Fruit fly (Drosophila melanogaster) whole organism, wandering third instar larva: ENCODE data around the gene trol.
A peak's percentile ranks its signal among the peaks of the same experiment; 100 is the strongest.

Experiments used
- CG9705 ChIP-seq: fragments of 200-800 bp; sonication (Bioruptor generic); optimal IDR thresholded peaks from 2 replicates; lab custom pipeline; 2018; ENCODE audit warnings: missing biosample characterization, mild to moderate bottlenecking, missing genetic modification characterization
- Dfd ChIP-seq: fragments of >200 bp; optimal IDR thresholded peaks from 2 replicates; lab custom pipeline; 2017; ENCODE audit warnings: missing biosample characterization, missing genetic modification characterization
- Dif ChIP-seq: fragments of 200-275, 200-300 bp; sonication (Bioruptor generic); optimal IDR thresholded peaks from 2 replicates; lab custom pipeline; 2018; ENCODE audit warnings: missing biosample characterization, missing genetic modification characterization; ENCODE audit not compliant: partially characterized antibody
- GATAd ChIP-seq: sonication (Bioruptor generic); optimal IDR thresholded peaks from 2 replicates; lab custom pipeline; 2016; ENCODE audit warnings: missing biosample characterization, missing genetic modification characterization
- HLH106 ChIP-seq: fragments of 200-800 bp; optimal IDR thresholded peaks from 3 replicates; lab custom pipeline; 2019; ENCODE audit warnings: missing biosample characterization, mild to moderate bottlenecking, missing genetic modification characterization, moderate library complexity
- Hr78 ChIP-seq: fragments of >200 bp; optimal IDR thresholded peaks from 2 replicates; lab custom pipeline; 2017; ENCODE audit warnings: missing biosample characterization, missing genetic modification characterization
- Mio ChIP-seq: sonication (Bioruptor generic); optimal IDR thresholded peaks from 2 replicates; lab custom pipeline; 2016; ENCODE audit warnings: missing biosample characterization, missing genetic modification characterization
- Myc ChIP-seq: fragments of >200 bp; optimal IDR thresholded peaks from 2 replicates; lab custom pipeline; 2017
- OdsH ChIP-seq: fragments of 200-800 bp; sonication (Bioruptor generic); optimal IDR thresholded peaks from 2 replicates; lab custom pipeline; 2016; ENCODE audit warnings: missing biosample characterization, mild to moderate bottlenecking, missing genetic modification characterization
- Rel ChIP-seq, 2 experiments: fragments of 200-800 bp; sonication (Bioruptor generic) in 1 of 2; optimal IDR thresholded peaks; 2 replicates in 1 of 2; 3 replicates in 1 of 2; lab custom pipeline; 2016 to 2019; ENCODE audit warnings: mild to moderate bottlenecking in 2 of 2, missing biosample characterization in 2 of 2, missing genetic modification characterization in 2 of 2, moderate library complexity in 1 of 2
- Sp1 ChIP-seq: fragments of 200-800 bp; sonication (Bioruptor generic); optimal IDR thresholded peaks from 3 replicates; lab custom pipeline; 2019; ENCODE audit warnings: missing biosample characterization, mild to moderate bottlenecking, missing genetic modification characterization, moderate library complexity
- Vsx2 ChIP-seq: fragments of 200-300, 225-300 bp; sonication (Bioruptor generic); optimal IDR thresholded peaks from 2 replicates; lab custom pipeline; 2018; ENCODE audit warnings: missing biosample characterization, missing genetic modification characterization; ENCODE audit not compliant: partially characterized antibody
- brk ChIP-seq: fragments of 200-800 bp; sonication (Bioruptor generic); optimal IDR thresholded peaks from 2 replicates; lab custom pipeline; 2016; ENCODE audit warnings: missing biosample characterization, mild to moderate bottlenecking, missing genetic modification characterization
- dl ChIP-seq, 2 experiments: fragments of 175-275, 200-275 bp in 1 of 2; fragments of 200-275 bp in 1 of 2; sonication (Bioruptor generic); optimal IDR thresholded peaks; lab custom pipeline; 2018; ENCODE audit warnings: mild to moderate bottlenecking in 2 of 2, missing biosample characterization in 2 of 2, missing genetic modification characterization in 2 of 2, moderate library complexity in 2 of 2; ENCODE audit not compliant: partially characterized antibody in 2 of 2, insufficient read depth in 1 of 2
- dsf ChIP-seq: sonication (Bioruptor generic); optimal IDR thresholded peaks from 2 replicates; lab custom pipeline; 2016; ENCODE audit warnings: missing biosample characterization, missing genetic modification characterization, borderline replicate concordance
- ey ChIP-seq: fragments of 200-800 bp; sonication (Bioruptor generic); optimal IDR thresholded peaks from 2 replicates; lab custom pipeline; 2016; ENCODE audit warnings: missing biosample characterization, missing genetic modification characterization
- foxo ChIP-seq, 2 experiments: fragments of 200-800 bp; sonication (Bioruptor generic); optimal IDR thresholded peaks; 2 replicates in 1 of 2; 3 replicates in 1 of 2; lab custom pipeline; 2016 to 2017; ENCODE audit warnings: missing biosample characterization in 2 of 2, missing genetic modification characterization in 2 of 2
- fru ChIP-seq: fragments of 200-800 bp; sonication (Bioruptor generic); optimal IDR thresholded peaks from 3 replicates; lab custom pipeline; 2016; ENCODE audit warnings: missing biosample characterization, mild to moderate bottlenecking, missing genetic modification characterization
- h ChIP-seq: fragments of 200-800 bp; sonication (Bioruptor generic); optimal IDR thresholded peaks from 3 replicates; lab custom pipeline; 2016; ENCODE audit warnings: missing biosample characterization, mild to moderate bottlenecking, missing genetic modification characterization
- jim ChIP-seq: fragments of 175-275, 200-325 bp; sonication (Bioruptor generic); optimal IDR thresholded peaks from 2 replicates; lab custom pipeline; 2016; ENCODE audit warnings: missing biosample characterization, mild to moderate bottlenecking, missing genetic modification characterization
- lola ChIP-seq: fragments of >200 bp; optimal IDR thresholded peaks from 2 replicates; lab custom pipeline; 2017; ENCODE audit warnings: missing biosample characterization, missing genetic modification characterization
- pan ChIP-seq: fragments of >200 bp; optimal IDR thresholded peaks from 2 replicates; lab custom pipeline; 2017
- rgr ChIP-seq: fragments of 200-800 bp; sonication (Bioruptor generic); optimal IDR thresholded peaks from 3 replicates; lab custom pipeline; 2016; ENCODE audit warnings: missing biosample characterization, mild to moderate bottlenecking, missing genetic modification characterization
- sv ChIP-seq: fragments of 200-800 bp; sonication (Bioruptor generic); optimal IDR thresholded peaks from 3 replicates; lab custom pipeline; 2016; ENCODE audit warnings: missing biosample characterization, missing genetic modification characterization
- tai ChIP-seq: sonication (Bioruptor generic); optimal IDR thresholded peaks from 2 replicates; lab custom pipeline; 2016; ENCODE audit warnings: missing biosample characterization, missing genetic modification characterization
- usp ChIP-seq: fragments of >200 bp; optimal IDR thresholded peaks from 2 replicates; lab custom pipeline; 2017; ENCODE audit warnings: missing biosample characterization, missing genetic modification characterization
- woc ChIP-seq: sonication (Bioruptor generic); optimal IDR thresholded peaks from 2 replicates; lab custom pipeline; 2016; ENCODE audit warnings: missing biosample characterization, mild to moderate bottlenecking, missing genetic modification characterization

trol gene

DNA sequence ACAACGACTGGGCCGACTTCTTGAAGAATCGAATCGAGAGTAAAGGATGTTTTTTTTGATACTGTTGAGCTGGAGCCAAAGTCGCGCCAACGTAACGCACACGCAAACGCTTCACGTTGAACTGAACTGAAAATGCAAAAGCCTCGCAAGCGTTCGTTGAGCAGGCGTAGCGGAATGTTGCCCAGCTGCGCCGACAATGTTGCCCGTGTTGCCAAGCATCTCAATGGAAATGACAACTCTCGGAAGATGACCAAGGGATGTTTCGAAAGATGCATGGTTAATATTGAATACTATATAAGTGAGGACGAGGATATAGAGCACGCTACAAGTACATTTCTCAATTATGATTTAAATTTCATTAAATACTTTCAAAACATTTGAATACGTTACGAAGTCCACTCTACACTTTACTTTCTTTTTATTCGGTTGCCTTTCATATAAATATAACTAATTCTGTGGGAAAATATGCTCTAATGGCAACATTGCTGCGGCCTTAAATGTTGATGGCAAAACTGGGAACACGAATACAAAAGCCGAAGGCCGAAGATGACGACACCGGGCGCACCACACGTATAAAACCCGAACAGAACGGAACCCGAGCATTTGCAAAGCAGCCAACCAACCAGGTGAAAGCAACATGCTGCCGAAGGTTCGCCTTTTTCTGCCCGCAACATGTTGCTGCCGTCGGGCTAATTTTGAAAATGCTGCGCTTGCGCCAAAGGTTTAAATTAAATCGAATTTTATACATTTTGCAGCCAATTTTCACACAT lies 27.5 kb downstream of the trol start:
- TF ChIP-seq tai (GFP tag; lab: Kevin White, UChicago), result no peak
- TF ChIP-seq dl (GFP tag; optimal IDR thresholded peaks at IDR 0.05; lab: Kevin White, UChicago; ENCODE audit: insufficient read depth in 1 of 2, partially characterized antibody in 2 of 2), result no peak
- TF ChIP-seq Myc (lab: Kevin White, UChicago), result no peak
- no peak for TF ChIP-seq jim (GFP tag; lab: Kevin White, UChicago)
- TF ChIP-seq h (GFP tag; lab: Kevin White, UChicago), result no peak
- TF ChIP-seq rgr (GFP tag; lab: Kevin White, UChicago), result no peak
- no peak for TF ChIP-seq lola (GFP tag; lab: Kevin White, UChicago)
- TF ChIP-seq Sp1 (GFP tag; lab: Kevin White, UChicago), result no peak
- TF ChIP-seq fru (GFP tag; lab: Kevin White, UChicago), result no peak

DNA sequence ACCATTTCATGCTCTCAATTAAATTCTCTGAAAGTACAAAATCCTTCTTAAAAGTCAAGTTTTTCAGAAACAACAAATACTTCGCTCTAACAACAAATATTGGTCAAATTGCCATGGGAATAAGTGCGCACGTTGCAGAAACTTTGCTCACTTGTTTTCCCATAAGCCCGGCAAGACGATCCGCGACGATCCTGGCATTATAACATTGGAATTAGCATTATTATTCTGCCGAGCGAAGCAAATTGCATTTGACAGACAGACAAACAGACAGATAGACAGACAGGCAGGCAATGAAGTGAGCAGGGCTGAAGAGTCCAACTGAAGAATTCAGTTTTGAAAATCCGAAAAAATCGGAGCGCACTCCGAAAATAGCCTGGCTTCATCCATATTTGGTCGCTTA lies 29.0 kb downstream of the trol start:
- TF ChIP-seq fru (GFP tag; lab: Kevin White, UChicago), result no peak
- TF ChIP-seq brk (GFP tag; lab: Kevin White, UChicago), result no peak
- TF ChIP-seq Rel (GFP tag; optimal IDR thresholded peaks at IDR 0.05; lab: Kevin White, UChicago), result no peak
- no peak for TF ChIP-seq Rel (tag; optimal IDR thresholded peaks at IDR 0.05; lab: Kevin White, UChicago)
- no peak for TF ChIP-seq sv (GFP tag; lab: Kevin White, UChicago)
- TF ChIP-seq dl (GFP tag; optimal IDR thresholded peaks at IDR 0.05; lab: Kevin White, UChicago; ENCODE audit: insufficient read depth in 1 of 2, partially characterized antibody in 2 of 2), result no peak
- no peak for TF ChIP-seq ey
- no peak for TF ChIP-seq usp (GFP tag; lab: Kevin White, UChicago)
- TF ChIP-seq dsf (GFP tag; lab: Kevin White, UChicago), result no peak
- no peak for TF ChIP-seq Mio (GFP tag; lab: Kevin White, UChicago)
- TF ChIP-seq lola (GFP tag; lab: Kevin White, UChicago), result no peak
- TF ChIP-seq rgr (GFP tag; lab: Kevin White, UChicago), result no peak
- no peak for TF ChIP-seq GATAd (GFP tag; lab: Kevin White, UChicago)

DNA sequence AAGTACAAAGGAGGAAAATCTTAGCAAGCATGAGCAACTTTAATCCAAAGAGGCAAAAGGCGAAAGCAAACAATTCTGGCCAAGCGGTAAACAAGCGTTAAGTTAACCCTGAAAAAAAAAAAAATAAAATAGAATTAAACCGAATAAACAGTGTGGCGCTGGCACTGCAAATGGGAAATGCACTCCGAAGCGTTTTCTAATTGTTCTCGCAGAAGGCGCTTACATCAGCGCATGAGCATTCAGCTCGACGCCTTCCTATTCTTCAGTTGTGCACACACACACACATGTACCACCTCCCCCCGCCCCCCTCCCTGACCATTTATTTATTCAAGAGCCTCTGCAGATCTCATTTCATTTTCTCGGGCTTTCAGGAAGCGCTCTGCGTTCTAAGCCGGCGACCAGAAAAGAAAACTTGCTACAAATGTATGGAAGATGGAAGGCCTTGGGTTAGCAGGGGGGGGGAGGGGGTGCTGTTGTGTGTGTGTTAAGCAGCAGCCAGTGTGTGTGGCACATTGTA lies 33.9 kb downstream of the trol start:
- TF ChIP-seq dsf (GFP tag; lab: Kevin White, UChicago) (no peak), Dfd (peak; percentile 95), Vsx2 (GFP tag; lab: Kevin White, UChicago) (no peak)

DNA sequence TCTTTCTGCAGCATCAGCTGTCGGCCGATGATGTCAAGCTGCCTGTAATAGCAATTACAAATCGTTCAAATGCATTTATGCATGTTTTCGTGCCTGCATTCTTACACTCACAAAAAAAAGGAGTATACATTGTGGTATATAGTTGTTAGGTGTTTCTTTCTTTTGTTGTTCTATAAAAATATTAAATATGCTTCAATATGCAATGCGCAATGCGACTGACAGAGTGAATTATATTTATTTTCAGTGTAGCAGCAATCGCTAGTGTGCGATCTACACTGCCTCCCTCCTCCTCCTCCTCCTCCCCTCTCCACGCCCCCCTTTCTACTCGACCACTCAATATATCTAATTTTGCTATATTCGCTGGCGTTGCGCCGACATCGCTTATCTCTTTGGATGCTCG lies 36.3 kb downstream of the trol start:
- TF ChIP-seq woc (GFP tag; lab: Kevin White, UChicago) (no peak), Myc (lab: Kevin White, UChicago) (no peak), pan (lab: Kevin White, UChicago) (no peak), Dif (GFP tag; lab: Kevin White, UChicago) (no peak), Hr78 (no peak), jim (GFP tag; lab: Kevin White, UChicago) (no peak), CG9705 (GFP tag; lab: Kevin White, UChicago) (no peak), foxo (GFP tag; optimal IDR thresholded peaks at IDR 0.05; lab: Kevin White, UChicago) (no peak), OdsH (no peak), HLH106 (tag; lab: Kevin White, UChicago) (no peak), Vsx2 (GFP tag; lab: Kevin White, UChicago) (no peak), lola (GFP tag; lab: Kevin White, UChicago) (no peak), rgr (GFP tag; lab: Kevin White, UChicago) (no peak)

DNA sequence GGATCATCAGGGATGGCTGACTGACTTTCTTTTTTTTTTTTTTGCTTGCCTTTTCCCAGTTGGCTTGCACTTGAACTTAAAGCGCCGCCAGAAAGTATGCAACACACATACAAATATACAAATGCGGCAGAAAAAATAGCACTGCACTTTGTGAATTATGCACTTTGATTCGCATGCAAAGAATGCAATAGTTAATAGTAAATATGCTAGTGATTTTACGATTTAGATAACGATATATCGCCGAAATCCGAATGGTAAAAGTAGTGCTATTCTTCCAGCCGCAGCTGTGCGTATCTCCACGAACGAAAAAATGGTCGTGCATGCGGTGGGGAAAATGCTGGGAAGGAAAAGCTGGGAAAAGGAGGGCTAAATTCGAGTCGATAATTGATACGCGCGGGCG lies 41.8 kb downstream of the trol start:
- TF ChIP-seq Vsx2 (GFP tag; lab: Kevin White, UChicago), result no peak
